Worm (Caenorhabditis elegans): ENCODE results near the gene tag-314.

DNA sequence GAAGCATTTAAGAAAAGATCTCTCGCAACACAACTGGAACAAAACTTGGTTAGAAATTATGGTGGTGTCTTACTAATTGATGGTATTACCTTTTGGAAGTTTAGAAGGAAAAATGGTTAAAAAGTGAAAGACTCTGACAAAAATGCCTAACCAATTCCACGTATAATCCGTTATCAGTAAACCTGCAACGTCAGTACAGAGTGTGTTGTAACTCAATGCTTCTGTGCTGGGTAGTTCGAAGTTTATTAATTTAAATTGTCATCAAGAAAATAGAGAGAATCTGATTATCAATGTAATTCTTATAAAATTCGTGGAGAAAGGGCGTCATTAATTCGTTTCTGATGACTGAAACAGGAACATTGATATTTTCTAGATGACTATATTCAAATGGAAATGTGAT, 6.7 kb upstream of the tag-314 start:
- TF ChIP-seq sox-2 (GFP tag; IDR thresholded peaks at IDR 0.05) (no peak), unc-86 (tag; optimal IDR thresholded peaks at IDR 0.05) (no peak), ceh-18 (tag; optimal IDR thresholded peaks at IDR 0.05) (no peak), unc-42 (tag; optimal IDR thresholded peaks at IDR 0.05) (no peak), zip-5 (tag; optimal IDR thresholded peaks at IDR 0.05) (no peak), hlh-30 (tag; optimal IDR thresholded peaks at IDR 0.05; ENCODE audit: insufficient read depth) (no peak), tbx-2 (tag; optimal IDR thresholded peaks at IDR 0.05) (no peak)
